Fruit fly (Drosophila melanogaster): ENCODE results near the gene betaTub97EF.

betaTub97EF gene

dm6 chr3R:27986794-27987193, 1.4 kb downstream of the betaTub97EF start (continued):
- TF ChIP-seq CG13296 (GFP tag; optimal IDR thresholded peaks at IDR 0.05) = peak; percentile 16
- TF ChIP-seq slou (GFP tag; optimal IDR thresholded peaks at IDR 0.05) = no peak
- no peak for TF ChIP-seq CG1024 (GFP tag; IDR thresholded peaks at IDR 0.05)
- TF ChIP-seq CG18262 (tag; optimal IDR thresholded peaks at IDR 0.05) = no peak
- TF ChIP-seq CG6175 (GFP tag; IDR thresholded peaks at IDR 0.05) = no peak
- TF ChIP-seq CG11456 (GFP tag; IDR thresholded peaks at IDR 0.05) = no peak
- no peak for TF ChIP-seq CG9797 (GFP tag; optimal IDR thresholded peaks at IDR 0.05)
- no peak for TF ChIP-seq CG7786 (GFP tag; optimal IDR thresholded peaks at IDR 0.05)
- peak; percentile 52 for TF ChIP-seq caup (GFP tag; optimal IDR thresholded peaks at IDR 0.05; ENCODE audit: severe bottlenecking)
- no peak for TF ChIP-seq Atf-2 (GFP tag; optimal IDR thresholded peaks at IDR 0.05)
- TF ChIP-seq ash1 (GFP tag; optimal IDR thresholded peaks at IDR 0.05) = no peak
- TF ChIP-seq phol (tag; optimal IDR thresholded peaks at IDR 0.05) = no peak
- TF ChIP-seq Blimp-1 (GFP tag; optimal IDR thresholded peaks at IDR 0.05) = peak; percentile 55
- TF ChIP-seq grn (GFP tag; optimal IDR thresholded peaks at IDR 0.05) = peak; percentile 45
- no peak for TF ChIP-seq zen2 (GFP tag; IDR thresholded peaks at IDR 0.05; ENCODE audit: partially characterized antibody)
- TF ChIP-seq Sry-β (GFP tag; optimal IDR thresholded peaks at IDR 0.05) = no peak
- TF ChIP-seq her (GFP tag; optimal IDR thresholded peaks at IDR 0.05) = peak; percentile 8
- no peak for TF ChIP-seq CG8478 (optimal IDR thresholded peaks at IDR 0.05)
- peak; percentile 38 for TF ChIP-seq CG10543 (GFP tag; optimal IDR thresholded peaks at IDR 0.05)
- TF ChIP-seq Hmr (GFP tag; optimal IDR thresholded peaks at IDR 0.05) = no peak
- no peak for TF ChIP-seq CG3726 (GFP tag; IDR thresholded peaks at IDR 0.05)
- no peak for TF ChIP-seq C15 (GFP tag; IDR thresholded peaks at IDR 0.05)
- TF ChIP-seq CG12071 (GFP tag; optimal IDR thresholded peaks at IDR 0.05) = peak; percentile 29
- no peak for TF ChIP-seq abd-A (tag; optimal IDR thresholded peaks at IDR 0.05)
- TF ChIP-seq rib (GFP tag; IDR thresholded peaks at IDR 0.05) = 0 out of 2 replicates have a peak, but pooled peaks have one; percentile 35
- no peak for TF ChIP-seq CG10462 (GFP tag; optimal IDR thresholded peaks at IDR 0.05)
- no peak for TF ChIP-seq CG15073 (GFP tag; optimal IDR thresholded peaks at IDR 0.05)
- no peak for TF ChIP-seq Spps (tag; optimal IDR thresholded peaks at IDR 0.05)
- no peak for TF ChIP-seq CG3163 (GFP tag; optimal IDR thresholded peaks at IDR 0.05)
- TF ChIP-seq CG10267 (tag; optimal IDR thresholded peaks at IDR 0.05) = no peak
- TF ChIP-seq CG4404 (GFP tag; IDR thresholded peaks at IDR 0.05) = no peak
- TF ChIP-seq Atf6 (GFP tag; IDR thresholded peaks at IDR 0.05) = no peak
- TF ChIP-seq H15 (GFP tag; IDR thresholded peaks at IDR 0.05) = no peak
- peak; percentile 24; the same call in 1 of the 3 replicates for TF ChIP-seq ci (GFP tag; IDR thresholded peaks at IDR 0.05)
- TF ChIP-seq zfh1 (GFP tag; IDR thresholded peaks at IDR 0.05) = no peak
- no peak for TF ChIP-seq CG4360 (GFP tag; IDR thresholded peaks at IDR 0.05)
- TF ChIP-seq vvl (GFP tag; IDR thresholded peaks at IDR 0.05) = no peak
- TF ChIP-seq CG1529 (GFP tag; optimal IDR thresholded peaks at IDR 0.05) = no peak
- TF ChIP-seq amos (GFP tag; IDR thresholded peaks at IDR 0.05; ENCODE audit: partially characterized antibody) = no peak
- TF ChIP-seq btn (GFP tag; optimal IDR thresholded peaks at IDR 0.05) = no peak
- TF ChIP-seq grau (tag; optimal IDR thresholded peaks at IDR 0.05) = no peak
- TF ChIP-seq CG2129 (GFP tag; IDR thresholded peaks at IDR 0.05; ENCODE audit: partially characterized antibody) = no peak
- peak; percentile 33 for TF ChIP-seq BtbVII (GFP tag; optimal IDR thresholded peaks at IDR 0.05)
- TF ChIP-seq CG17359 (tag; optimal IDR thresholded peaks at IDR 0.05) = no peak
- TF ChIP-seq Aef1 (GFP tag; IDR thresholded peaks at IDR 0.05) = no peak
- no peak for TF ChIP-seq D19B (GFP tag; optimal IDR thresholded peaks at IDR 0.05)
- no peak for TF ChIP-seq pb (GFP tag; optimal IDR thresholded peaks at IDR 0.05)
- no peak for TF ChIP-seq CG8290 (GFP tag; optimal IDR thresholded peaks at IDR 0.05)
- TF ChIP-seq CG8290 (tag; optimal IDR thresholded peaks at IDR 0.05) = peak in 1 of 2 experiments; percentile 51
- TF ChIP-seq CG15601 (tag; optimal IDR thresholded peaks at IDR 0.05) = peak; percentile 49
- peak; percentile 49; the same call in 1 of the 3 replicates for TF ChIP-seq otp (GFP tag; IDR thresholded peaks at IDR 0.05)
- TF ChIP-seq CG30403 (GFP tag; optimal IDR thresholded peaks at IDR 0.05) = no peak
- TF ChIP-seq sr (GFP tag; IDR thresholded peaks at IDR 0.05) = no peak
